Fruit fly (Drosophila melanogaster) whole organism, prepupa: ENCODE results near the gene eIF3a.

ENCODE experiments used
- CG11762 ChIP-seq: fragments of 200-800 bp; sonication (Bioruptor generic); optimal IDR thresholded peaks from 3 replicates; lab custom pipeline; 2016; ENCODE audit warnings: missing biosample characterization, missing genetic modification characterization; ENCODE audit not compliant: insufficient read depth
- CG15336 ChIP-seq: fragments of 200-800 bp; sonication (Bioruptor generic); IDR thresholded peaks from 2 replicates; pipeline ENCODE4 v1.3.6; 2022; ENCODE audit warnings: missing biosample characterization, missing genetic modification characterization
- CG1621 ChIP-seq: fragments of 200-800 bp; sonication (Bioruptor generic); optimal IDR thresholded peaks from 3 replicates; lab custom pipeline; 2018; ENCODE audit warnings: missing biosample characterization, mild to moderate bottlenecking, missing genetic modification characterization
- CG16779 ChIP-seq: fragments of 200-800 bp; sonication (Bioruptor generic); optimal IDR thresholded peaks from 3 replicates; lab custom pipeline; 2017; ENCODE audit warnings: missing biosample characterization, mild to moderate bottlenecking, missing genetic modification characterization
- CG3032 ChIP-seq: fragments of 200-800 bp; optimal IDR thresholded peaks from 2 replicates; lab custom pipeline; 2019; ENCODE audit warnings: missing biosample characterization, mild to moderate bottlenecking, missing genetic modification characterization, moderate library complexity
- CG31627 ChIP-seq: fragments of 200-800 bp; sonication (Bioruptor generic); optimal IDR thresholded peaks from 3 replicates; lab custom pipeline; 2016; ENCODE audit warnings: missing biosample characterization, missing genetic modification characterization
- CG34406 ChIP-seq: fragments of 200-800 bp; sonication (Bioruptor generic); optimal IDR thresholded peaks from 3 replicates; lab custom pipeline; 2016; ENCODE audit warnings: missing biosample characterization, missing genetic modification characterization
- CG3919 ChIP-seq: fragments of 200-800 bp; sonication (Bioruptor generic); optimal IDR thresholded peaks from 3 replicates; lab custom pipeline; 2016; ENCODE audit warnings: missing biosample characterization, missing genetic modification characterization
- CG4318 ChIP-seq: fragments of 200-800 bp; sonication (Bioruptor generic); optimal IDR thresholded peaks from 3 replicates; lab custom pipeline; 2017; ENCODE audit warnings: missing biosample characterization, mild to moderate bottlenecking, missing genetic modification characterization
- CG6163 ChIP-seq: fragments of 200-800 bp; sonication (Bioruptor generic); IDR thresholded peaks from 3 replicates; pipeline ENCODE4 v1.3.6; 2022; ENCODE audit warnings: missing biosample characterization, missing genetic modification characterization
- CG6854 ChIP-seq: fragments of 200-800 bp; sonication (Bioruptor generic); optimal IDR thresholded peaks from 2 replicates; lab custom pipeline; 2017; ENCODE audit warnings: missing biosample characterization, mild to moderate bottlenecking, missing genetic modification characterization
- CG8119 ChIP-seq: fragments of 200-800 bp; sonication (Bioruptor generic); IDR thresholded peaks from 3 replicates; pipeline ENCODE4 v1.3.6; 2022; ENCODE audit warnings: missing biosample characterization, missing genetic modification characterization
- CG8632 ChIP-seq: fragments of 200-800 bp; sonication (Bioruptor generic); optimal IDR thresholded peaks from 3 replicates; lab custom pipeline; 2016; ENCODE audit warnings: missing biosample characterization, missing genetic modification characterization
- CG9139 ChIP-seq: fragments of 200-800 bp; sonication (Bioruptor generic); optimal IDR thresholded peaks from 3 replicates; lab custom pipeline; 2017; ENCODE audit warnings: missing biosample characterization, mild to moderate bottlenecking, missing genetic modification characterization
- Eip78C ChIP-seq: fragments of 200-800 bp; sonication (Bioruptor generic); peaks from one replicate; lab custom pipeline; 2016; ENCODE audit warnings: missing biosample characterization, missing genetic modification characterization
- Ets21C ChIP-seq: fragments of 200-800 bp; sonication (Bioruptor generic); optimal IDR thresholded peaks from 3 replicates; lab custom pipeline; 2016; ENCODE audit warnings: missing biosample characterization, missing genetic modification characterization
- Gug ChIP-seq: fragments of 200-800 bp; sonication (Bioruptor generic); IDR thresholded peaks from 2 replicates; pipeline ENCODE4 v1.3.6; 2022; ENCODE audit warnings: missing biosample characterization, missing genetic modification characterization
- Hr39 ChIP-seq: fragments of 200-800 bp; sonication (Bioruptor generic); optimal IDR thresholded peaks from 2 replicates; lab custom pipeline; 2016; ENCODE audit warnings: missing biosample characterization, missing genetic modification characterization
- Lpt ChIP-seq: fragments of 200-800 bp; sonication (Bioruptor generic); optimal IDR thresholded peaks from 3 replicates; lab custom pipeline; 2016; ENCODE audit warnings: missing biosample characterization, missing genetic modification characterization
- Sox14 ChIP-seq: fragments of 200-800 bp; sonication (Bioruptor generic); optimal IDR thresholded peaks from 3 replicates; lab custom pipeline; 2016; ENCODE audit warnings: missing biosample characterization, missing genetic modification characterization
- Sox15 ChIP-seq: fragments of 200-800 bp; sonication (Bioruptor generic); optimal IDR thresholded peaks from 3 replicates; lab custom pipeline; 2016; ENCODE audit warnings: missing biosample characterization, missing genetic modification characterization
- achi ChIP-seq: fragments of 200-800 bp; sonication (Bioruptor generic); optimal IDR thresholded peaks from 3 replicates; lab custom pipeline; 2016; ENCODE audit warnings: missing biosample characterization, missing genetic modification characterization
- acj6 ChIP-seq: fragments of 200-800 bp; sonication (Bioruptor generic); optimal IDR thresholded peaks from 3 replicates; lab custom pipeline; 2016; ENCODE audit warnings: missing biosample characterization, missing genetic modification characterization
- dac ChIP-seq: fragments of 200-800 bp; sonication (Bioruptor generic); optimal IDR thresholded peaks from 2 replicates; lab custom pipeline; 2017; ENCODE audit warnings: missing biosample characterization, mild to moderate bottlenecking, missing genetic modification characterization
- dsx ChIP-seq: fragments of 200-800 bp; optimal IDR thresholded peaks from 3 replicates; lab custom pipeline; 2019; ENCODE audit warnings: missing biosample characterization, mild to moderate bottlenecking, missing genetic modification characterization, moderate library complexity; ENCODE audit not compliant: poor library complexity, severe bottlenecking
- eg ChIP-seq: fragments of 200-800 bp; sonication (Bioruptor generic); IDR thresholded peaks from 3 replicates; pipeline ENCODE4 v1.3.6; 2022; ENCODE audit warnings: missing biosample characterization, missing genetic modification characterization
- esn ChIP-seq: fragments of 200-800 bp; sonication (Bioruptor generic); optimal IDR thresholded peaks from 2 replicates; lab custom pipeline; 2016; ENCODE audit warnings: missing biosample characterization, mild to moderate bottlenecking, missing genetic modification characterization, moderate library complexity
- fd59A ChIP-seq: fragments of 200-800 bp; sonication (Bioruptor generic); optimal IDR thresholded peaks from 2 replicates; lab custom pipeline; 2017; ENCODE audit warnings: missing biosample characterization, mild to moderate bottlenecking, missing genetic modification characterization, missing genetic modification reagents
- fkh ChIP-seq: fragments of 200-800 bp; sonication (Bioruptor generic); optimal IDR thresholded peaks from 3 replicates; lab custom pipeline; 2017; ENCODE audit warnings: missing biosample characterization, mild to moderate bottlenecking, missing genetic modification characterization, moderate library complexity
- lz ChIP-seq: fragments of 200-800 bp; sonication (Bioruptor generic); optimal IDR thresholded peaks from 3 replicates; lab custom pipeline; 2016; ENCODE audit warnings: missing biosample characterization, missing genetic modification characterization
- pdm3 ChIP-seq: fragments of 200-800 bp; sonication (Bioruptor generic); optimal IDR thresholded peaks from 3 replicates; lab custom pipeline; 2016; ENCODE audit warnings: missing biosample characterization, missing genetic modification characterization
- svp ChIP-seq: fragments of 200-800 bp; sonication (Bioruptor generic); peaks from one replicate; lab custom pipeline; 2016; ENCODE audit warnings: missing biosample characterization, missing genetic modification characterization
- topi ChIP-seq: fragments of 200-800 bp; sonication (Bioruptor generic); optimal IDR thresholded peaks from 3 replicates; lab custom pipeline; 2016; ENCODE audit warnings: missing biosample characterization, missing genetic modification characterization
- vri ChIP-seq: fragments of 200-800 bp; sonication (Bioruptor generic); optimal IDR thresholded peaks from 3 replicates; lab custom pipeline; 2016; ENCODE audit warnings: missing biosample characterization, mild to moderate bottlenecking, missing genetic modification characterization

eIF3a gene

dm6 chr3R:4390133-4390532 is 43.6 kb downstream of the eIF3a start, which contains the start of gene CG14646:
Gene CG14646 (plus strand): TSS chr3R:4390366.
- TF ChIP-seq Eip78C (GFP tag; lab: Kevin White, UChicago) (peak; percentile 37), esn (peak; percentile 17), CG16779 (no peak), CG6854 (peak; percentile 12), CG8119 (GFP tag; lab: Robert Waterston, UW) (0 out of 3 replicates have a peak, but pooled peaks have one; percentile 22)

dm6 chr3R:4387490-4387889 is 46.2 kb downstream of the eIF3a start, which contains the start of gene tub:
Gene tub (plus strand): TSS chr3R:4387742.
- peak; percentile 26 for TF ChIP-seq CG31627
- TF ChIP-seq esn: peak; percentile 13
- peak; percentile 7 for TF ChIP-seq Hr39 (GFP tag; lab: Kevin White, UChicago)
- TF ChIP-seq svp (GFP tag; lab: Kevin White, UChicago): peak; percentile 84
- TF ChIP-seq Lpt (GFP tag; lab: Kevin White, UChicago): no peak
- TF ChIP-seq CG16779: no peak
- TF ChIP-seq dac (GFP tag; lab: Kevin White, UChicago): peak; percentile 22
- TF ChIP-seq acj6 (GFP tag; lab: Kevin White, UChicago): peak; percentile 25
- TF ChIP-seq Eip78C (GFP tag; lab: Kevin White, UChicago): peak; percentile 63
- TF ChIP-seq topi (GFP tag; lab: Kevin White, UChicago): peak; percentile 10
- no peak for TF ChIP-seq CG3919 (GFP tag; lab: Kevin White, UChicago)
- TF ChIP-seq CG1621 (tag; lab: Kevin White, UChicago): peak; percentile 45
- peak; percentile 47 for TF ChIP-seq lz (GFP tag; lab: Kevin White, UChicago)
- TF ChIP-seq CG3032 (tag; lab: Kevin White, UChicago): peak; percentile 25
- TF ChIP-seq CG6163 (GFP tag; lab: Robert Waterston, UW): peak; percentile 62

- TF ChIP-seq CG8119 (GFP tag; lab: Robert Waterston, UW) (no peak), dsx (GFP tag; lab: Kevin White, UChicago) (no peak), Lpt (GFP tag; lab: Kevin White, UChicago) (no peak), fd59A (no peak), svp (GFP tag; lab: Kevin White, UChicago) (peak; percentile 91)
Observed at dm6 chr3R:4382165-4382564, 51.5 kb downstream of the eIF3a start.

dm6 chr3R:4381079-4381919 is 52.4 kb downstream of the eIF3a start, which contains the start of gene Cont:
Gene Cont (plus strand): TSS chr3R:4381306.
- TF ChIP-seq Ets21C (no peak), vri (peak; percentile 15), Sox14 (GFP tag; lab: Kevin White, UChicago) (no peak), eg (GFP tag; lab: Robert Waterston, UW) (no peak), CG34406 (GFP tag; lab: Kevin White, UChicago) (no peak), Sox15 (GFP tag; lab: Kevin White, UChicago) (no peak), CG4318 (GFP tag; lab: Kevin White, UChicago) (no peak), achi (GFP tag; lab: Kevin White, UChicago) (no peak), CG6163 (GFP tag; lab: Robert Waterston, UW) (no peak), esn (peak; percentile 29), topi (GFP tag; lab: Kevin White, UChicago) (no peak), Lpt (GFP tag; lab: Kevin White, UChicago) (no peak), Eip78C (GFP tag; lab: Kevin White, UChicago) (peak; percentile 50), CG9139 (GFP tag; lab: Kevin White, UChicago) (no peak), CG8632 (GFP tag; lab: Kevin White, UChicago) (no peak), CG11762 (GFP tag; lab: Kevin White, UChicago) (no peak), Gug (GFP tag; lab: Robert Waterston, UW) (no peak), CG15336 (0 out of 2 replicates have a peak, but pooled peaks have one; percentile 25), CG16779 (no peak), fkh (GFP tag; lab: Kevin White, UChicago) (peak; percentile 38), svp (GFP tag; lab: Kevin White, UChicago) (peak; percentile 51), fd59A (no peak), pdm3 (GFP tag; lab: Kevin White, UChicago) (no peak), Hr39 (GFP tag; lab: Kevin White, UChicago) (no peak)
